Worm (Caenorhabditis elegans) whole organism, young adult: ENCODE measurements around the gene sre-53.

Source experiments
- Y79H2A.3 ChIP-seq: fragments of 200-800 bp; sonication (Bioruptor generic); conservative IDR thresholded peaks from 2 replicates; pipeline ENCODE4 v1.3.6; 2022; ENCODE audit warnings: missing genetic modification reagents, missing genetic modification characterization, missing compliant biosample characterization
- bed-2 ChIP-seq: fragments of 200-800 bp; sonication (Bioruptor generic); IDR thresholded peaks from 2 replicates; pipeline ENCODE4 v1.3.6; 2022; ENCODE audit warnings: missing genetic modification reagents, missing genetic modification characterization, missing compliant biosample characterization
- madf-3 ChIP-seq: fragments of 200-800 bp; sonication (Bioruptor generic); IDR thresholded peaks from 2 replicates; pipeline ENCODE4 v1.3.6; 2022; ENCODE audit warnings: missing genetic modification reagents, missing genetic modification characterization, missing compliant biosample characterization
- madf-8 ChIP-seq: fragments of 200-800 bp; sonication (Bioruptor generic); conservative IDR thresholded peaks from 2 replicates; pipeline ENCODE4 v1.3.6; 2022; ENCODE audit warnings: missing genetic modification reagents, missing genetic modification characterization, missing compliant biosample characterization
- rcor-1 ChIP-seq: fragments of 200-800 bp; sonication (Bioruptor generic); IDR thresholded peaks from 2 replicates; pipeline ENCODE4 v1.3.6; 2022; ENCODE audit warnings: missing genetic modification reagents, missing genetic modification characterization, missing compliant biosample characterization
- sdz-38 ChIP-seq: sonication (generic microtip); optimal IDR thresholded peaks from 2 replicates; lab custom pipeline; 2016; ENCODE audit warnings: missing genotype, missing genetic modification characterization, missing compliant biosample characterization
- unc-62 ChIP-seq: fragments of 150-350 bp; optimal IDR thresholded peaks from 2 replicates; lab custom pipeline; 2014; ENCODE audit warnings: missing biosample characterization, missing genetic modification reagents, missing genetic modification characterization
- ztf-3 ChIP-seq: fragments of 200-800 bp; sonication (Bioruptor generic); optimal IDR thresholded peaks from 2 replicates; lab custom pipeline; 2018; ENCODE audit warnings: mild to moderate bottlenecking, missing genetic modification characterization, missing compliant biosample characterization

DNA sequence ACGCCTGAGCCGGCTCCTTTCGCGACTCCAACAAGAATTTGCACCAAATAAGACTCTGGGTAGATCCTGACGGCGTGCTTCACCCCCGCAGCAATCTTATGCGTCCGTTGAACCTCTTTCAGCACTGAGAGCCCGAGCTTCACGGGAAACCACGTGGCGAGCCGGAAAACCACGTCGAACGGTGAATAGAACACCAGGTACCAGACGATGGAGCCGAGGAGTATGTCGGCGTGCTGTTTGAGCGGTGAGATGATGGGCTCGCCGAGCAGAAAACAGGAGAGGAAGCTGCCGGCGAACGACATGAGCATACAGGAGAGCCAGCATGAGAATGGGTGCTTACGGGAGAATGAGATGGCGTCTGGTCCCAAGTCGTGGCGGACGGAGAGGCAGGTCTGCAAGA, 44.6 kb downstream of the sre-53 start:
- no peak for TF ChIP-seq rcor-1
- TF ChIP-seq sdz-38 (tag; lab: Kevin White, UChicago), result no peak
- no peak for TF ChIP-seq madf-3 (GFP tag; lab: Robert Waterston, UW)
- no peak for TF ChIP-seq Y79H2A.3
- TF ChIP-seq unc-62 (GFP tag; lab: Kevin White, UChicago), result no peak
- no peak for TF ChIP-seq ztf-3
- TF ChIP-seq bed-2 (GFP tag; lab: Robert Waterston, UW), result no peak
- TF ChIP-seq madf-8 (GFP tag; lab: Robert Waterston, UW), result no peak
